Worm (Caenorhabditis elegans) whole organism, L1 larva: ENCODE results near the gene fipr-18.
A peak's percentile ranks its signal among the peaks of the same experiment; 100 is the strongest.

ENCODE experiments used
- C04F5.9 ChIP-seq: sonication (generic microtip); optimal IDR thresholded peaks from 2 replicates; lab custom pipeline; 2016; ENCODE audit warnings: missing genetic modification characterization, missing compliant biosample characterization
- F16B12.6 ChIP-seq: fragments of 150-350 bp; optimal IDR thresholded peaks from 2 replicates; lab custom pipeline; 2014; ENCODE audit warnings: missing biosample characterization, missing genetic modification characterization
- aly-2 ChIP-seq: fragments of 150-350 bp; optimal IDR thresholded peaks from 2 replicates; lab custom pipeline; 2014; ENCODE audit warnings: missing biosample characterization, missing genetic modification characterization
- ama-1 ChIP-seq: fragments of 150-350 bp; optimal IDR thresholded peaks from 2 replicates; lab custom pipeline; 2014
- blmp-1 ChIP-seq: fragments of 150-350 bp; optimal IDR thresholded peaks from 2 replicates; lab custom pipeline; 2014; ENCODE audit warnings: missing biosample characterization, missing genetic modification characterization
- ceh-8 ChIP-seq: fragments of 200-800 bp; sonication (Bioruptor generic); optimal IDR thresholded peaks from 2 replicates; lab custom pipeline; 2018; ENCODE audit warnings: mild to moderate bottlenecking, missing genetic modification characterization, moderate library complexity, missing compliant biosample characterization
- ceh-90 ChIP-seq: sonication (generic microtip); optimal IDR thresholded peaks from 2 replicates; lab custom pipeline; 2016; ENCODE audit warnings: missing genetic modification characterization, missing compliant biosample characterization
- dpl-1 ChIP-seq, 3 experiments: fragments of 150-350 bp in 2 of 3; sonication (generic microtip) in 1 of 3; optimal IDR thresholded peaks; 2 replicates each; lab custom pipeline; 2014 to 2017; ENCODE audit warnings: missing biosample characterization in 3 of 3, missing genetic modification characterization in 3 of 3, missing genetic modification reagents in 3 of 3
- dsc-1 ChIP-seq: sonication (generic microtip); optimal IDR thresholded peaks from 2 replicates; lab custom pipeline; 2016; ENCODE audit warnings: mild to moderate bottlenecking, missing genetic modification characterization, missing compliant biosample characterization
- egl-13 ChIP-seq: sonication (generic microtip); optimal IDR thresholded peaks from 2 replicates; lab custom pipeline; 2016; ENCODE audit warnings: missing genotype, missing genetic modification reagents, missing genetic modification characterization, missing compliant biosample characterization
- elt-2 ChIP-seq: sonication (generic microtip); optimal IDR thresholded peaks from 2 replicates; lab custom pipeline; 2016; ENCODE audit warnings: missing genetic modification characterization, mild to moderate bottlenecking, inconsistent platforms, missing compliant biosample characterization, missing genetic modification reagents
- ets-5 ChIP-seq: fragments of 200-800 bp; sonication (Bioruptor generic); IDR thresholded peaks from 2 replicates; pipeline ENCODE4 v1.3.6; 2022; ENCODE audit warnings: missing genetic modification characterization, missing compliant biosample characterization
- fos-1 ChIP-seq: fragments of 150-350 bp; optimal IDR thresholded peaks from 2 replicates; lab custom pipeline; 2014; ENCODE audit warnings: missing biosample characterization, missing genetic modification characterization
- grh-1 ChIP-seq: fragments of 200-800 bp; sonication (Bioruptor generic); IDR thresholded peaks from 2 replicates; pipeline ENCODE4 v1.3.6; 2022; ENCODE audit warnings: missing genetic modification reagents, missing genetic modification characterization, missing compliant biosample characterization
- hlh-17 ChIP-seq: fragments of 200-800 bp; sonication (Bioruptor generic); optimal IDR thresholded peaks from 2 replicates; lab custom pipeline; 2018; ENCODE audit warnings: missing genetic modification characterization, mild to moderate bottlenecking, missing compliant biosample characterization, moderate library complexity, borderline replicate concordance
- hpl-2 ChIP-seq: fragments of 150-350 bp; optimal IDR thresholded peaks from 2 replicates; lab custom pipeline; 2014; ENCODE audit warnings: missing biosample characterization, missing genetic modification reagents, missing genetic modification characterization
- lin-14 ChIP-seq: fragments of 200-800 bp; sonication (Bioruptor generic); optimal IDR thresholded peaks from 2 replicates; lab custom pipeline; 2018; ENCODE audit warnings: mild to moderate bottlenecking, missing genetic modification characterization, moderate library complexity, missing compliant biosample characterization
- lin-15B ChIP-seq: fragments of 150-350 bp; sonication (generic microtip); optimal IDR thresholded peaks from 3 replicates; lab custom pipeline; 2014; ENCODE audit warnings: missing biosample characterization, missing genetic modification characterization
- lin-35 ChIP-seq, 2 experiments: fragments of 150-350 bp; optimal IDR thresholded peaks; 2 replicates each; lab custom pipeline; 2014; ENCODE audit warnings: missing biosample characterization in 2 of 2, missing genetic modification characterization in 2 of 2, missing genetic modification reagents in 2 of 2
- lin-39 ChIP-seq: fragments of 150-350 bp; optimal IDR thresholded peaks from 2 replicates; lab custom pipeline; 2014; ENCODE audit warnings: missing biosample characterization, missing genetic modification reagents, missing genetic modification characterization
- lsy-2 ChIP-seq, 2 experiments: fragments of 150-350 bp; optimal IDR thresholded peaks; 2 replicates each; lab custom pipeline; 2014; ENCODE audit warnings: missing biosample characterization in 2 of 2, missing genetic modification characterization in 2 of 2
- mab-9 ChIP-seq: fragments of 200-800 bp; sonication (Bioruptor generic); IDR thresholded peaks from 2 replicates; pipeline ENCODE4 v1.3.6; 2022; ENCODE audit warnings: missing genetic modification reagents, missing genetic modification characterization, missing compliant biosample characterization
- mdl-1 ChIP-seq, 2 experiments: fragments of 150-350 bp; optimal IDR thresholded peaks; 2 replicates each; lab custom pipeline; 2014 to 2017; ENCODE audit warnings: missing biosample characterization in 2 of 2, missing genetic modification characterization in 2 of 2, inconsistent platforms in 1 of 2
- mef-2 ChIP-seq: fragments of 150-350 bp; optimal IDR thresholded peaks from 2 replicates; lab custom pipeline; 2014; ENCODE audit warnings: missing biosample characterization, missing genetic modification characterization
- mep-1 ChIP-seq: fragments of 150-350 bp; optimal IDR thresholded peaks from 2 replicates; lab custom pipeline; 2014; ENCODE audit warnings: missing biosample characterization, missing genetic modification characterization
- nhr-11 ChIP-seq: fragments of 150-350 bp; optimal IDR thresholded peaks from 2 replicates; lab custom pipeline; 2014; ENCODE audit warnings: missing biosample characterization, missing genetic modification characterization
- nhr-19 ChIP-seq: fragments of 200-800 bp; sonication (Bioruptor generic); conservative IDR thresholded peaks from 2 replicates; pipeline ENCODE4 v1.3.6; 2022; ENCODE audit warnings: missing genetic modification characterization, missing compliant biosample characterization
- nhr-237 ChIP-seq: fragments of 150-350 bp; optimal IDR thresholded peaks from 2 replicates; lab custom pipeline; 2014; ENCODE audit warnings: missing biosample characterization, missing genetic modification characterization
- nhr-28 ChIP-seq: fragments of 150-350 bp; optimal IDR thresholded peaks from 2 replicates; lab custom pipeline; 2014; ENCODE audit warnings: missing biosample characterization, missing genetic modification characterization
- nhr-71 ChIP-seq: sonication (generic microtip); optimal IDR thresholded peaks from 2 replicates; lab custom pipeline; 2016; ENCODE audit warnings: mild to moderate bottlenecking, missing genetic modification characterization, moderate library complexity, missing compliant biosample characterization
- nhr-76 ChIP-seq: sonication (generic microtip); optimal IDR thresholded peaks from 2 replicates; lab custom pipeline; 2017; ENCODE audit warnings: missing biosample characterization, missing genetic modification characterization
- nhr-85 ChIP-seq: sonication (generic microtip); peaks from one replicate; lab custom pipeline; 2016; ENCODE audit warnings: missing genetic modification characterization, inconsistent platforms, missing compliant biosample characterization
- nhr-90 ChIP-seq: sonication (generic microtip); optimal IDR thresholded peaks from 2 replicates; lab custom pipeline; 2016; ENCODE audit warnings: mild to moderate bottlenecking, missing genetic modification characterization, missing compliant biosample characterization; ENCODE audit not compliant: poor library complexity
- pax-3 ChIP-seq: fragments of 200-800 bp; sonication (Bioruptor generic); optimal IDR thresholded peaks from 2 replicates; lab custom pipeline; 2018; ENCODE audit warnings: mild to moderate bottlenecking, missing genetic modification characterization, moderate library complexity, missing compliant biosample characterization
- rnt-1 ChIP-seq: sonication (generic microtip); optimal IDR thresholded peaks from 2 replicates; lab custom pipeline; 2016; ENCODE audit warnings: mild to moderate bottlenecking, missing genetic modification characterization, moderate library complexity, missing compliant biosample characterization
- snpc-4 ChIP-seq: fragments of 150-350 bp; optimal IDR thresholded peaks from 2 replicates; lab custom pipeline; 2014; ENCODE audit warnings: missing biosample characterization, missing genetic modification characterization
- snu-23 ChIP-seq: sonication (generic microtip); optimal IDR thresholded peaks from 2 replicates; lab custom pipeline; 2016; ENCODE audit warnings: missing genetic modification characterization, missing compliant biosample characterization
- sox-4 ChIP-seq: sonication (generic microtip); optimal IDR thresholded peaks from 2 replicates; lab custom pipeline; 2016; ENCODE audit warnings: missing genetic modification characterization, missing compliant biosample characterization
- tlp-1 ChIP-seq: fragments of 150-350 bp; optimal IDR thresholded peaks from 2 replicates; lab custom pipeline; 2014; ENCODE audit warnings: missing biosample characterization, missing genetic modification characterization
- unc-62 ChIP-seq: fragments of 150-350 bp; optimal IDR thresholded peaks from 2 replicates; lab custom pipeline; 2014; ENCODE audit warnings: missing biosample characterization, missing genetic modification reagents, missing genetic modification characterization
- vab-15 ChIP-seq: sonication (generic microtip); optimal IDR thresholded peaks from 2 replicates; lab custom pipeline; 2017; ENCODE audit warnings: missing genotype, mild to moderate bottlenecking, missing genetic modification characterization, missing compliant biosample characterization

The fipr-18 gene

DNA sequence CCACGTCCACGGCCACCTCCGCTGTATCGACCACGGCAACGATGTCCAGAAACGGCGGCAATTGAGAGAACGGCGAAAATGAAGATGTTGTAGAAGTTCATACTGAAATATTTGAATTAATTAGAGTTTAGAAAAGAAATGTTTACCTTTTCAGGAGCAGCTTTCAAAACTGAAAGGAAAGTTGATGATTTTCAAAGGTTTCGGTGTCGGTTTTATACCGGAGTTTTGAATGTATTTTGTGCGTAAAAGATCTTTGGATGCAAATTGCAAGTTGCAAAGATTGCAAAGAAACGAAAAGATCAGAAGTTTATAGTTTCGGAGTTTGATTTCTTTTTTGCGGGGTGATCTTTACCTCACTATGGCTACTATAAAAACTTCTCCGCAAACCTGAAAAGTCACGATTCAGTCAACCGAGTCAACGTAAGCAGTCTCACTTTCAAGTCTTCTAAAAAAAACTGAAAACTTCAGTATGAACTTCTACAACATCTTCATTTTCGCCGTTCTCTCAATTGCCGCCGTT is at the start of gene fipr-18, which contains the start of gene fipr-19:
TSS of gene fipr-18 (plus strand) at position 470 of the 520 bp plus-strand sequence.
TSS of gene fipr-19 (minus strand) at position 101 of the 520 bp plus-strand sequence.
- TF ChIP-seq nhr-71 (no peak), sox-4 (tag; lab: Kevin White, UChicago) (no peak), unc-62 (GFP tag; lab: Kevin White, UChicago) (no peak), pax-3 (tag; lab: Kevin White, UChicago) (no peak), vab-15 (tag; lab: Kevin White, UChicago) (no peak), C04F5.9 (tag; lab: Kevin White, UChicago) (no peak)

DNA sequence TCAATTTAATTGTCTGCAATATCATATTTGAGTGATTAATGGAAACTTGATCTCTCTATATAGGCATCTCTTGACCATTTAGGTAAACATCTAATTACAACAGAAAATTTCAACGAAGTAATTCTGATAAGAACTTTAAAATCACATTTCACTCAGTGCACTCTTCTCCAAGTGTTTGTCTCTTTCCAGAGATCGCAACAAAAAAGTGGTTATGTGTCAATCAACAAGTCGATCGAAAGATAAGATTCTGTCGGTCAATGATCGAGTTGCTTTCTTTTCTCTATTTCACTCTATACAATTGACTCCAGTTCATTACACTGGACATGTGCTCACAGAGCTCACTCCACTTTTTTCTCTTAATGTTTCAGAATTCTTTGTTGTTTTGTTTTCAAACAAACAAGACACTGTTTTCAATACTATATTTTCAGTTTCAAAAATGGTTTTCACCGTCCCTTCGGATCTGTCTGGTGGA is 5.4 kb upstream of the fipr-18 start, which contains the start of gene alh-12:
TSS of gene alh-12 (plus strand) at position 422 of the 472 bp plus-strand sequence.
- TF ChIP-seq lsy-2 (tag; optimal IDR thresholded peaks at IDR 0.05; lab: Kevin White, UChicago) (peak in 1 of 2 experiments; percentile 21), snu-23 (GFP tag; lab: Kevin White, UChicago) (peak; percentile 4), ceh-90 (tag; lab: Kevin White, UChicago) (no peak), nhr-71 (peak; percentile 27), lin-35 (GFP tag; optimal IDR thresholded peaks at IDR 0.05; lab: Kevin White, UChicago) (peak in 1 of 2 experiments; percentile 19), elt-2 (peak; percentile 63), rnt-1 (tag; lab: Kevin White, UChicago) (peak; percentile 21), blmp-1 (tag; lab: Kevin White, UChicago) (no peak)

DNA sequence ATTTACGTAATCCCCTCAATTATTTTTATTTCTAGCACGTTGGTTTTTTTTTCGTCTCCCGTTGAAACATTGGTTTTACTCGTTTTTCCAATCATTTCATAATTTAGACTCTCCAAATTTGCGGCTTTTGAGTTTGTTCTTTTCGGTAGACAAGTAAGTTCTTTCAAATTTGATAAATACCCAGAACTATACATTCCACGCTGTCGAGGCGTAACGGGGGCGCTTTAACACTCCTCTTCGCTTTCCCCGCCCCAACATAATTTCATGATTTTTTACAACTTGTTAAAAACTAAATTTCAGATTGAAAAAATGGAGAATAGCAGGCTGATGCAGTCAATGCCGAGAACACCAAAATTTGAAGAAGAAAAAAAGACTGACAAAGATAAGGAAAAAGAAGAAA is 2.5 kb upstream of the fipr-18 start, which contains the start of gene Y69F12A.1:
TSS of gene Y69F12A.1 (plus strand) at position 301 of the 400 bp plus-strand sequence.
- TF ChIP-seq fos-1 = no peak
- TF ChIP-seq vab-15 (tag; lab: Kevin White, UChicago) = no peak
- TF ChIP-seq lin-39 (tag; lab: Kevin White, UChicago) = no peak
- no peak for TF ChIP-seq nhr-237 (tag; lab: Kevin White, UChicago)
- TF ChIP-seq tlp-1 (tag; lab: Kevin White, UChicago) = no peak
- no peak for TF ChIP-seq sox-4 (tag; lab: Kevin White, UChicago)
- no peak for TF ChIP-seq nhr-11 (tag; lab: Kevin White, UChicago)

DNA sequence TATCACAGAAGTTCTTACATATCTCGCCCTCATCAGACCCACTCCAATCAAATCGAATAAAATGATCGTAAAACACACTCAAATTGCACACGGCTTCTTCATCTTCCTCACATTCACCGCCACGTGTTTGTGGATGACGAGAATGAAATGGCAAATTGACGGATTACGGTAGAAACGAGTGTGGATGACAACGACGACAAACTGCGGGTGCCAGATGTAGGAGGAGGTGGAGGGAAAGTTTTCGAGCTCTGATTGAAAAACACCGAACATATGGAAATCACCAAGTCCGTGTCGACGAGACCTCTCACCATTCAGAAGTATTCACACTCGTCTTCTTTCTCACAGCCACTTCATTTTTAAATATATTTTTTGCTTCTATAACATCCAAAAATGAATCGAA is 903 bp downstream of the fipr-18 start, which contains the start of gene mls-1:
TSS of gene mls-1 (plus strand) at position 324 of the 400 bp plus-strand sequence.
- TF ChIP-seq dsc-1 = peak; percentile 83
- TF ChIP-seq nhr-85 (tag; lab: Kevin White, UChicago) = no peak
- TF ChIP-seq, all 84 proteins: peak for 1

DNA sequence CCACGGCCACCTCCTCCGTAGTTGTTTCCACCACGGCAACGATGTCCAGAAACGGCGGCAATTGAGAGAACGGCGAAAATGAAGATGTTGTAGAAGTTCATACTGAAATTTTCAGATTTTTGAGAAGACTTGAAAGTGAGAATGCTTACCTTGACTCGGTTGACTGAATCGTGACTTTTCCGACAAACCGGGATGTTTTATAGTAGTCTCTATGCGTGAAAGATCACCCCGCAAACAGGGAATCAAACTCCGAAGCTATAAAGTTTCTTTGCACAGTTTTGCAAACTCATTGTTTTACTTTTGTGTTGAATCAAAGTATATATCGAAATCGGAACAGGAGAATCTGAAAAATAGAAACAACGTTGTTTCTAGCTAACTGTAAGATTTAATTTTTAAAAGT is 3.2 kb downstream of the fipr-18 start, which contains the start of gene fipr-20:
TSS of gene fipr-20 (minus strand) at position 101 of the 400 bp plus-strand sequence.
- TF ChIP-seq mef-2 (tag; lab: Kevin White, UChicago) = no peak
- no peak for TF ChIP-seq unc-62 (GFP tag; lab: Kevin White, UChicago)
- no peak for TF ChIP-seq lin-35 (GFP tag; optimal IDR thresholded peaks at IDR 0.05; lab: Kevin White, UChicago)
- no peak for TF ChIP-seq dpl-1 (GFP tag; optimal IDR thresholded peaks at IDR 0.05; lab: Kevin White, UChicago)
- no peak for TF ChIP-seq grh-1 (GFP tag; lab: Robert Waterston, UW)
- TF ChIP-seq nhr-71 = no peak
- TF ChIP-seq egl-13 (tag; lab: Kevin White, UChicago) = no peak
- no peak for TF ChIP-seq ama-1
- TF ChIP-seq hlh-17 = no peak
- TF ChIP-seq pax-3 (tag; lab: Kevin White, UChicago) = no peak
- TF ChIP-seq lin-14 (GFP tag; lab: Kevin White, UChicago) = no peak
- TF ChIP-seq mab-9 (GFP tag; lab: Robert Waterston, UW) = no peak

DNA sequence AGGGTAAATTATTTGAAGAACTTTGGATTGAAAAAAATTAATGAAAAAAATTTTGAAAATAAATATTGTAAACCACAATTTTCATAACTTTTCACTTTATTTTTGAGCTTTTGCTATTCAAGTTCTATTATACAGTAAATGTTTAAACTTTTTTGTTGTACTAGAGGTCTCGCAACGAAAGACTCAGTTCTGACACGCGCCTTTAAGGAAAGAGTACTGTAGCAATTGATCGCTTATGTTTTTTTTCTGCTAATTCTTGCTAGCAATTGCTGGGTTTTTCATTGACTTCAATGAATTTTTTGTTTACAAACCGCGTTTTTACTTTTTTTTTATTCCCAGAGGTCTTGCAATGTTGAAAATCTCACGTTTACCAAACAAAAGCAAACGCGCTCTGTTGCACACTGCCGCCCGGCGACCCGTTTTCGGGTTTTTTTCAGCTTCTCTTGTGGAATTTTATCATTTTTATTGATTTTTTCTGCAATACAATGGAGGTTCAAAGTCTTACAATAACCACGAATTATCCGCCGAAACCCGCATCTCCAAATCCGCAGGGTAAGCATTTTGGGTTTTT is 4.4 kb downstream of the fipr-18 start, which contains the start of gene H14A12.3:
TSS of gene H14A12.3 (plus strand) at position 360 of the 571 bp plus-strand sequence.
- TF ChIP-seq ceh-8 (GFP tag; lab: Kevin White, UChicago) (no peak), blmp-1 (tag; lab: Kevin White, UChicago) (peak; percentile 44), nhr-19 (GFP tag; lab: Robert Waterston, UW) (no peak), F16B12.6 (no peak), mdl-1 (tag; optimal IDR thresholded peaks at IDR 0.05; lab: Kevin White, UChicago) (no peak), hpl-2 (GFP tag; lab: Kevin White, UChicago) (no peak), mep-1 (tag; lab: Kevin White, UChicago) (peak; percentile 30), ets-5 (GFP tag; lab: Robert Waterston, UW) (no peak), nhr-85 (tag; lab: Kevin White, UChicago) (no peak), aly-2 (tag; lab: Kevin White, UChicago) (no peak), lsy-2 (tag; optimal IDR thresholded peaks at IDR 0.05; lab: Kevin White, UChicago) (peak in 1 of 2 experiments; percentile 33), nhr-76 (tag; lab: Kevin White, UChicago) (no peak), nhr-28 (tag; lab: Kevin White, UChicago) (no peak), snpc-4 (tag; lab: Kevin White, UChicago) (no peak), lin-14 (GFP tag; lab: Kevin White, UChicago) (no peak), lin-15B (tag; lab: Kevin White, UChicago) (no peak), nhr-90 (tag; lab: Kevin White, UChicago) (no peak)
